Fruit fly (Drosophila melanogaster): ENCODE measurements around the gene CG43115.

DNA sequence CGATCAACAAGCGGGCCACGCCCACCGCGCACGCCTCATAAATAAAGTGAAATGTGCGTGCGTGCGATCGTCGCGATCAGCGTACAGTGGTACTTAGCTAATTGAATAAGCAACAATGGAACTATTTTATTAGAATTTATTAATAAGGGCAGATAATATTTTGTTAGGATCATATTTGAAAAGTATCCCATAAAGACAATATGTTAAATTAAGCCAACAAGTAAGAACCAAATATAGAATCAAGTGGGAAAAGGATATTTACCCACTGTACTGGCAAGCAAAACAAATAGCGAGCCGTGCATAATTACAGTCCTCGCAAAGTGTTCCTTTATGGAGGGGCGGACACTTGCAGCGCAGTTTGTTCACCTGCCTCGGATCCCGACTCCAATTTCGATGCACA is 44.1 kb downstream of the CG43115 start:
- no peak for TF ChIP-seq Dll (optimal IDR thresholded peaks at IDR 0.05)
- no peak for TF ChIP-seq CG8478 (optimal IDR thresholded peaks at IDR 0.05)
